Fruit fly (Drosophila melanogaster): Measurements from ENCODE around the gene CG4174.

Gene CG4174

dm6 chr3L:18622422-18622739 is 4.6 kb upstream of the CG4174 start, which contains the start of gene bora:
bora (plus strand) TSS chr3L:18622692.
- TF ChIP-seq Ets98B (GFP tag; IDR thresholded peaks at IDR 0.05) (no peak), CG13204 (GFP tag; optimal IDR thresholded peaks at IDR 0.05) (no peak), CG34367 (tag; optimal IDR thresholded peaks at IDR 0.05) (no peak), CG4496 (GFP tag; IDR thresholded peaks at IDR 0.05) (no peak), CG8301 (tag; optimal IDR thresholded peaks at IDR 0.05) (no peak), CG15710 (tag; optimal IDR thresholded peaks at IDR 0.05) (no peak), Snoo (tag; optimal IDR thresholded peaks at IDR 0.05) (no peak), CG32121 (GFP tag; IDR thresholded peaks at IDR 0.05) (no peak), Pif1A (GFP tag; optimal IDR thresholded peaks at IDR 0.05) (no peak), fd96Ca (GFP tag; IDR thresholded peaks at IDR 0.05) (no peak), CG8159 (tag; optimal IDR thresholded peaks at IDR 0.05) (no peak), CG9948 (tag; optimal IDR thresholded peaks at IDR 0.05) (no peak), CG14655 (GFP tag; optimal IDR thresholded peaks at IDR 0.05) (no peak), CG12605 (GFP tag; IDR thresholded peaks at IDR 0.05) (no peak), CG10348 (GFP tag; IDR thresholded peaks at IDR 0.05) (no peak), gl (tag; optimal IDR thresholded peaks at IDR 0.05) (no peak), rn (GFP tag; IDR thresholded peaks at IDR 0.05) (no peak), D1 (tag; optimal IDR thresholded peaks at IDR 0.05) (no peak)

- no peak for TF ChIP-seq Pif1B (GFP tag; optimal IDR thresholded peaks at IDR 0.05)
- TF ChIP-seq CG12605 (GFP tag; IDR thresholded peaks at IDR 0.05), result 0 out of 2 replicates have a peak, but pooled peaks have one; percentile 5
- no peak for TF ChIP-seq CG9948 (tag; optimal IDR thresholded peaks at IDR 0.05)
- no peak for TF ChIP-seq CG8159 (tag; optimal IDR thresholded peaks at IDR 0.05)
- TF ChIP-seq CG8301 (tag; optimal IDR thresholded peaks at IDR 0.05), result no peak
- no peak for TF ChIP-seq rn (GFP tag; IDR thresholded peaks at IDR 0.05)
- no peak for TF ChIP-seq Pif1A (GFP tag; optimal IDR thresholded peaks at IDR 0.05)
- TF ChIP-seq EcR (GFP tag; optimal IDR thresholded peaks at IDR 0.05), result no peak
- TF ChIP-seq CG15710 (tag; optimal IDR thresholded peaks at IDR 0.05), result no peak
- no peak for TF ChIP-seq Snoo (tag; optimal IDR thresholded peaks at IDR 0.05)
- TF ChIP-seq CG4496 (GFP tag; IDR thresholded peaks at IDR 0.05), result peak; percentile 9; the same call in 1 of the 3 replicates
- TF ChIP-seq fd96Ca (GFP tag; IDR thresholded peaks at IDR 0.05), result no peak
- no peak for TF ChIP-seq CG34367 (tag; optimal IDR thresholded peaks at IDR 0.05)
- TF ChIP-seq CG17806 (tag; optimal IDR thresholded peaks at IDR 0.05), result no peak
- TF ChIP-seq D1 (tag; optimal IDR thresholded peaks at IDR 0.05), result no peak
- no peak for TF ChIP-seq CG10348 (GFP tag; IDR thresholded peaks at IDR 0.05)
- TF ChIP-seq CG32121 (GFP tag; IDR thresholded peaks at IDR 0.05), result no peak
- TF ChIP-seq CG13204 (GFP tag; optimal IDR thresholded peaks at IDR 0.05), result peak; percentile 41
- TF ChIP-seq Ets98B (GFP tag; IDR thresholded peaks at IDR 0.05), result no peak; the same call in 1 of the 2 replicates
- TF ChIP-seq CG14655 (GFP tag; optimal IDR thresholded peaks at IDR 0.05), result peak; percentile 20
- no peak for TF ChIP-seq gl (tag; optimal IDR thresholded peaks at IDR 0.05)
These were observed 4.1 kb upstream of the CG4174 start, which contains the start of gene not for dm6 chr3L:18621735-18622421. not (minus strand) TSS chr3L:18622129.

- TF ChIP-seq Pif1A (GFP tag; optimal IDR thresholded peaks at IDR 0.05), result no peak
- TF ChIP-seq Pif1B (GFP tag; optimal IDR thresholded peaks at IDR 0.05), result no peak
- TF ChIP-seq CG10348 (GFP tag; IDR thresholded peaks at IDR 0.05), result 0 out of 2 replicates have a peak, but pooled peaks have one; percentile 27
- peak; percentile 50 for TF ChIP-seq Snoo (tag; optimal IDR thresholded peaks at IDR 0.05)
- TF ChIP-seq fd96Ca (GFP tag; IDR thresholded peaks at IDR 0.05), result no peak; the same call in 2 of the 3 replicates
- TF ChIP-seq CG32121 (GFP tag; IDR thresholded peaks at IDR 0.05), result no peak
- peak; percentile 28 for TF ChIP-seq CG17806 (tag; optimal IDR thresholded peaks at IDR 0.05)
- peak; percentile 52 for TF ChIP-seq CG14655 (GFP tag; optimal IDR thresholded peaks at IDR 0.05)
- peak; percentile 26 for TF ChIP-seq CG8159 (tag; optimal IDR thresholded peaks at IDR 0.05)
- no peak for TF ChIP-seq CG34367 (tag; optimal IDR thresholded peaks at IDR 0.05)
- TF ChIP-seq CG4496 (GFP tag; IDR thresholded peaks at IDR 0.05), result peak; percentile 35; the same call in 1 of the 3 replicates
- TF ChIP-seq CG9948 (tag; optimal IDR thresholded peaks at IDR 0.05), result peak; percentile 11
- TF ChIP-seq CG13204 (GFP tag; optimal IDR thresholded peaks at IDR 0.05), result peak; percentile 14
- peak; percentile 58 for TF ChIP-seq CG8301 (tag; optimal IDR thresholded peaks at IDR 0.05)
- no peak for TF ChIP-seq CG15710 (tag; optimal IDR thresholded peaks at IDR 0.05)
- TF ChIP-seq EcR (GFP tag; optimal IDR thresholded peaks at IDR 0.05), result peak; percentile 100
- TF ChIP-seq gl (tag; optimal IDR thresholded peaks at IDR 0.05), result no peak
- TF ChIP-seq rn (GFP tag; IDR thresholded peaks at IDR 0.05), result no peak
- no peak for TF ChIP-seq D1 (tag; optimal IDR thresholded peaks at IDR 0.05)
- peak; percentile 48; the same call in 1 of the 2 replicates for TF ChIP-seq Ets98B (GFP tag; IDR thresholded peaks at IDR 0.05)
- no peak for TF ChIP-seq CG12605 (GFP tag; IDR thresholded peaks at IDR 0.05)
These were observed 3.4 kb upstream of the CG4174 start for dm6 chr3L:18620988-18621734.

- TF ChIP-seq EcR (GFP tag; optimal IDR thresholded peaks at IDR 0.05) (no peak), CG14655 (GFP tag; optimal IDR thresholded peaks at IDR 0.05) (no peak), CG8159 (tag; optimal IDR thresholded peaks at IDR 0.05) (no peak), CG17806 (tag; optimal IDR thresholded peaks at IDR 0.05) (no peak), CG32121 (GFP tag; IDR thresholded peaks at IDR 0.05) (no peak), Pif1B (GFP tag; optimal IDR thresholded peaks at IDR 0.05) (no peak), CG8301 (tag; optimal IDR thresholded peaks at IDR 0.05) (no peak), CG15710 (tag; optimal IDR thresholded peaks at IDR 0.05) (no peak), D1 (tag; optimal IDR thresholded peaks at IDR 0.05) (no peak), Pif1A (GFP tag; optimal IDR thresholded peaks at IDR 0.05) (no peak)
These were observed 6.1 kb downstream of the CG4174 start, which contains the start of gene CG32199 for dm6 chr3L:18611600-18611999. CG32199 (plus strand) TSS chr3L:18611900.

- TF ChIP-seq Snoo (tag; optimal IDR thresholded peaks at IDR 0.05), result no peak
- no peak for TF ChIP-seq gl (tag; optimal IDR thresholded peaks at IDR 0.05)
- no peak for TF ChIP-seq CG9948 (tag; optimal IDR thresholded peaks at IDR 0.05)
- no peak for TF ChIP-seq fd96Ca (GFP tag; IDR thresholded peaks at IDR 0.05)
- no peak for TF ChIP-seq CG15710 (tag; optimal IDR thresholded peaks at IDR 0.05)
- TF ChIP-seq rn (GFP tag; IDR thresholded peaks at IDR 0.05), result no peak
- TF ChIP-seq CG13204 (GFP tag; optimal IDR thresholded peaks at IDR 0.05), result no peak
- TF ChIP-seq Pif1B (GFP tag; optimal IDR thresholded peaks at IDR 0.05), result no peak
- no peak for TF ChIP-seq CG14655 (GFP tag; optimal IDR thresholded peaks at IDR 0.05)
- TF ChIP-seq EcR (GFP tag; optimal IDR thresholded peaks at IDR 0.05), result no peak
- TF ChIP-seq CG8301 (tag; optimal IDR thresholded peaks at IDR 0.05), result no peak
- TF ChIP-seq CG8159 (tag; optimal IDR thresholded peaks at IDR 0.05), result no peak
- TF ChIP-seq CG10348 (GFP tag; IDR thresholded peaks at IDR 0.05), result no peak
These were observed 8.4 kb downstream of the CG4174 start, which contains the start of gene CG32201 for dm6 chr3L:18609320-18609719. CG32201 (plus strand) TSS chr3L:18609620.

Measured in whole organism, pupa.